Fruit fly (Drosophila melanogaster): Measurements from ENCODE around the gene CG1896.

The CG1896 gene

DNA sequence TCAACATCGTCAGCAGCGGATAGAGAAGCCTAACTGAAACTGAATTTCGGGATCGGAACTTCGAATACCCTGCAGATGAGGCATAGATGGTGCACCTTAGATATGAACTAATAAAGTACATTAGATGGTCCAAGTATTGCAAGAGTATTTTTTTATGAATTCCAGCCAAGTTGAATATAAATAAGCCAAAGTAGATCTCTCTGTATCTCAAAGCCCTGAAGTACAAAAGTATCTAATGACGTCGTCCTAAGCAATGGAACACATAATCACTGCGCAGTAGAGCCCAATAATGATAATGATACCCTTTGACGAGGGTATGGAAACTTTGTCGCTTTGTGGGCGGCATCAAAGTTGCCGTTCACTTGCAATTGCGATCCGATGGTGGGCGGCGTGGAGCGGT is 34.3 kb upstream of the CG1896 start:
- TF ChIP-seq psq (optimal IDR thresholded peaks at IDR 0.05) (no peak), pan (optimal IDR thresholded peaks at IDR 0.05) (no peak), Dll (optimal IDR thresholded peaks at IDR 0.05) (no peak), CG8478 (optimal IDR thresholded peaks at IDR 0.05) (no peak), EcR (GFP tag; optimal IDR thresholded peaks at IDR 0.05) (no peak), usp (GFP tag; optimal IDR thresholded peaks at IDR 0.05) (no peak)

DNA sequence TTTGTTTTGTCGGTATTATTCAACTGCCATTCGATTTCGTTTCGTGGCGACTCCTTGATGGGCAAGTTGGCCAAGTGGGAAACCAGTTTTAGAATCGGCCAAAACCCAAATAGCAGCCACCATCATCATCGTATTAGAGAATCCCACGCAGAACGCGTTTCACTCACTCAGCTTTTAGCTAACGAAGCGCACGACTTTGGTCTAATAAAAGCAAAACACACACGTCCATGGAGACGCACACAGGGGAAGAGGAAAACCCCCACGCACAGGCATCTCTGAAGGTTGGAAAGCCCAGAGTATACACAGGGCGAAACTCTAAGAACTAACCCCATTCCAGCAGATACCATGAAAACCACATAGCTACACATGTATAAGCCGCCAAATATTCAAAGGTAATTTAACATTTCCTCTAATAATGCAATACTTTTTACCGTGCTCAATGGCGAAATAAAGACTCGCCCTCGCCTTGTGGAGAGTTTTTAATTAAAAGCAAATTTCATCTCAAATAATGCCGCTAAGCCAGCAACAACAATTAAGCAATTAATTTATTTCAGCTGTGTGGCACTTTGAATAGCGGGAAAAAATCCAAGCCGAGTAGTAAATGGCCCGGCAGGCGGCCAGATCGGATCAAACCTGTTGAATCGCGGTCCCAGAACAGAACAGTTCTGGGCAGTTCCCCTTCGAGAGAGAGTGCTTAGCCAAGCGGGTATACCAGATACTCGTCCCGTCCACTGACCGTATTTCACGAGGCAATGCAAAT is 32.6 kb upstream of the CG1896 start:
- no peak for TF ChIP-seq EcR (GFP tag; optimal IDR thresholded peaks at IDR 0.05)
- no peak for TF ChIP-seq Dll (optimal IDR thresholded peaks at IDR 0.05)
- no peak for TF ChIP-seq usp (GFP tag; optimal IDR thresholded peaks at IDR 0.05)
- TF ChIP-seq psq (optimal IDR thresholded peaks at IDR 0.05): no peak
- no peak for TF ChIP-seq pan (optimal IDR thresholded peaks at IDR 0.05)
- no peak for TF ChIP-seq CG8478 (optimal IDR thresholded peaks at IDR 0.05)

DNA sequence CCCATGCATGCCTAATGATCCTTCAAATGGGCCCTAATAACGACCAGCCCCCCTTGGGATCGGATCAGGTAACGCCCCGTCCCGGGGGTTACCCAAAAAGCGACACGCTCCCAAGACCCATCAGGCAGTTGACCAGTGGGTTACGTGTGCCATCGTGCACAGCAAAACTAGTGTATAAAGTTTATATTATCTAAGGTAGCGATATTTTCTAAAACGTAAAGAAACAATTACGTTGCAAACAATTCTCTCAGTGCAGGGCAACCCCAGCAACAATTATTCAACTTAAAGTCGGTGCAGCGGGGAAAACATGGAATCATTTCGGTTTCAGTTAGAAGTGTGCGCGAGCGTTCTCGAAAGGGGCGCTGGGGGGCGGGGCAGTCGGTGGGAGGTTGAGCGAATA is 31.5 kb upstream of the CG1896 start:
- TF ChIP-seq CG8478 (optimal IDR thresholded peaks at IDR 0.05) (no peak), EcR (GFP tag; optimal IDR thresholded peaks at IDR 0.05) (no peak), pan (optimal IDR thresholded peaks at IDR 0.05) (no peak), Dll (optimal IDR thresholded peaks at IDR 0.05) (no peak), usp (GFP tag; optimal IDR thresholded peaks at IDR 0.05) (no peak), psq (optimal IDR thresholded peaks at IDR 0.05) (no peak)

dm6 chr3R:31713306-31714123 is 30.6 kb upstream of the CG1896 start, which contains the start of gene ttk:
Gene ttk (plus strand): TSS chr3R:31713867.
- peak; percentile 100 for TF ChIP-seq Dll (optimal IDR thresholded peaks at IDR 0.05)
- no peak for TF ChIP-seq CG8478 (optimal IDR thresholded peaks at IDR 0.05)
- peak in 1 of 2 experiments; percentile 19 for TF ChIP-seq EcR (GFP tag; optimal IDR thresholded peaks at IDR 0.05)

DNA sequence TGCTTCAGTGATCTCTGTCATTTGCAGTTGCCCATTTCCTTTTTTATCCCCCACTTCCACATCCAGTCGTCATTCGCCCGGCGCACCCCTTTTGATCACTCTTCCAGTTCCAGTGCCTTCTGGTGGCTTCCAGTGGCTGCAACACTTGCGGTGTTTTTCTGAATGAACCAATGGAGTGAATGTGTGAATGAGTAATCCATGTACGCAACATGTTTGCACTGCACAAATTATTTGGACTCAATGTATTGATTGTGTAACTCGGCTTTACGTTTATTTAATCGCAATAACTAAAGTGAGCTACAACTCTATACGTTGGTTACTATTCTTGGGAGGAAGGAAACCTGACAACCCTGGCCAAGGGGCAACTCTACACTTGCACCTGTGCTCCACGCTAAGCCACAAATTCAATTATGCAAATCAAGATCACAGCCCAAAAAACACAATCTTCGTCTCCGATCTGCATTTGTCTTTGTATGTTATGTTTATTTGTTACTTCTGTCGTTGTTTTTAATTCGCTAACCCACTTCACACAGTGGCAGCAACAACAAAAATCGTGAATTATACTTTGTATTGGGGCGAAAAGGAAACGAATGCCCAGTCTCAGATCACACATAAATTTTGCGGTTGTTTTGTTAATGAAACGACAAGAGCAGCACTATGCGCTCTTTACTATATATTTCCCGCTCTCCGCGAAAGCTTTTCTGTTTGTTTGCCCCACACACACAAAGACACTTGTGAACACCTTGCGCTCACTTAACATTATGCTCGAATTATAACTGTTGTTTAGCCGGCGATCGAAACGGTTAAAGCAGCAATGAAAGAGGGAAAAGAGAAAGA is 29.0 kb upstream of the CG1896 start:
- TF ChIP-seq usp (GFP tag; optimal IDR thresholded peaks at IDR 0.05) (no peak), CG8478 (optimal IDR thresholded peaks at IDR 0.05) (no peak), Dll (optimal IDR thresholded peaks at IDR 0.05) (no peak), EcR (GFP tag; optimal IDR thresholded peaks at IDR 0.05) (no peak), pan (optimal IDR thresholded peaks at IDR 0.05) (no peak), psq (optimal IDR thresholded peaks at IDR 0.05) (no peak)

DNA sequence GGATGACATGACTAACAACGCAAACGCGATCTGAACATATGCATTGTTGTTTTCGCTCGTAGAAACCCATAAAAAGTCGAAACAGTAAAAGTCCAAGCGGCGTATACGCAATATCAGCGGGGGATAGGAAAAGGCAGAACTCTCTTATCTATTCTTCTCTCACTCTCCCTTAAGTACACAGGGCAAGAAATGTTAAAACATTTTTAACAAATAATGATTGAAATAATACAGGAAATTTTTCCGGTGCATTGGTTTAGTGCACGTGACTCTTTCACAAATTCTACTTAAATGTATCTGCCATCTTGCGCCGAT is 28.4 kb upstream of the CG1896 start:
- TF ChIP-seq psq (optimal IDR thresholded peaks at IDR 0.05) (no peak), usp (GFP tag; optimal IDR thresholded peaks at IDR 0.05) (no peak), CG8478 (optimal IDR thresholded peaks at IDR 0.05) (no peak), pan (optimal IDR thresholded peaks at IDR 0.05) (no peak), Dll (optimal IDR thresholded peaks at IDR 0.05) (no peak), EcR (GFP tag; optimal IDR thresholded peaks at IDR 0.05) (no peak)

DNA sequence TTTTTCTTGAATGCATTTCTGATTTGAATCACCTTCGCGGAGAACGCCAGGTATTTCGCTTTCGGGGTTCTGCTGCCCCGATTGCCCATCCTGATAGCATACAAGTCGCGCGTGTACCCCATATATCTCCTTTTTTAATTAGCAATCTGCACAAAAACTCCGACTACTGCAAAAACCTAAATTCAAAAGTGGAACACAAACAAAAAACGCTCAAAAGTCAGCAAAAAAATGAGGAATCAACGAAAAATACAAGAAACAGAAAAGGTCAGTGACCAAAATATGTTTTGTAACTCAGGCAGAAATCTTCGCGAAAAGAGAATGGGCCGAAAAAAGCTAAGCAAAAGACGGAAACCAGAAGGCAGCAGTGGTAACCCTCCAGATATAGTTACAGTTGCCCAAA is 27.8 kb upstream of the CG1896 start:
- TF ChIP-seq pan (optimal IDR thresholded peaks at IDR 0.05) (no peak), EcR (GFP tag; optimal IDR thresholded peaks at IDR 0.05) (no peak), psq (optimal IDR thresholded peaks at IDR 0.05) (no peak), usp (GFP tag; optimal IDR thresholded peaks at IDR 0.05) (no peak), CG8478 (optimal IDR thresholded peaks at IDR 0.05) (no peak), Dll (optimal IDR thresholded peaks at IDR 0.05) (no peak)

dm6 chr3R:31717299-31718167 is 26.5 kb upstream of the CG1896 start:
- TF ChIP-seq usp (GFP tag; optimal IDR thresholded peaks at IDR 0.05) (no peak), EcR (GFP tag; optimal IDR thresholded peaks at IDR 0.05) (no peak), CG8478 (optimal IDR thresholded peaks at IDR 0.05) (no peak), pan (optimal IDR thresholded peaks at IDR 0.05) (no peak), psq (optimal IDR thresholded peaks at IDR 0.05) (no peak), Dll (optimal IDR thresholded peaks at IDR 0.05) (no peak)

- peak; percentile 82 for TF ChIP-seq pan (optimal IDR thresholded peaks at IDR 0.05)
- no peak for TF ChIP-seq usp (GFP tag; optimal IDR thresholded peaks at IDR 0.05)
Observed at dm6 chr3R:31718168-31718565, 25.9 kb upstream of the CG1896 start.

DNA sequence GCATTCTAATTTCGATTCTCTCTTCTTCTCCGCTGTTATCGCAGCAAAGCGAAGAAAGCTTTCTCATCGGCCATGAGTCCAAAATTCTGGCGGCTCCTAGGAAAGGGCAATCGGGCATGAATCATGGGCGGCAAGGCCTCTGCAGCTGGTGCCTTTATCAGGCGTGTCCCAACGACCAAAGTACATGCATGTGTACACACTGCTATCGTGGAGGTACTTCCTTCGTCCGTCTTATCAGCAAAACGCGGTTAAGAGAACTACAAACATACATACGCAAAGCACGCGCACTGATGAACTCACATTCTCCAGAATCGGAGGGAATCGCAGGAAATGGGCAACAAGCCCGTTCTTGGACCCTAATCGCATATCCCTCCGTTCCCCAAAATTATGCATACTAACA is 25.1 kb upstream of the CG1896 start:
- TF ChIP-seq CG8478 (optimal IDR thresholded peaks at IDR 0.05) (no peak), pan (optimal IDR thresholded peaks at IDR 0.05) (no peak), EcR (GFP tag; optimal IDR thresholded peaks at IDR 0.05) (no peak), psq (optimal IDR thresholded peaks at IDR 0.05) (no peak), usp (GFP tag; optimal IDR thresholded peaks at IDR 0.05) (no peak)

DNA sequence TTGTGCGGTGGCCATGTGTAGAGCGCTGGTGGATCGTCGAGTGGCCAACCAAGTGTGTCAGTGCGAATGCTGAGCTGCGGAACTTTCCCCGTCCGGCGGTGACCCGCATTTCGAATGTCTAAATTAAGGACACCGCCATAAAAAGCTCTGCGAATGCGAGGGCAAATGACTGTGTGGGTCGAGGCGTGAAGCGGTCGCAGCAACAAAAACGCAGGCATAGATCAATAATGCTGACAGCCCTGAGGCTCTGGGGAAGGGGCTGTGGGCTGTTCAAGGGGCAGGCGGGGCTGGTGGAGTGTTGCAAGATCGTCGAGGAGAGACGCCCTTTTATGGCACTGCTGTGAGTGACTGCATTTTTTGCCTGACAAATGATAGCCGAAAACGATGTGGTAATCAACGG is 24.6 kb upstream of the CG1896 start:
- TF ChIP-seq psq (optimal IDR thresholded peaks at IDR 0.05) (no peak), pan (optimal IDR thresholded peaks at IDR 0.05) (no peak), usp (GFP tag; optimal IDR thresholded peaks at IDR 0.05) (no peak), EcR (GFP tag; optimal IDR thresholded peaks at IDR 0.05) (no peak), Dll (optimal IDR thresholded peaks at IDR 0.05) (no peak), CG8478 (optimal IDR thresholded peaks at IDR 0.05) (no peak)
